Fruit fly (Drosophila melanogaster): ENCODE data around the gene CG2656.

Gene CG2656

DNA sequence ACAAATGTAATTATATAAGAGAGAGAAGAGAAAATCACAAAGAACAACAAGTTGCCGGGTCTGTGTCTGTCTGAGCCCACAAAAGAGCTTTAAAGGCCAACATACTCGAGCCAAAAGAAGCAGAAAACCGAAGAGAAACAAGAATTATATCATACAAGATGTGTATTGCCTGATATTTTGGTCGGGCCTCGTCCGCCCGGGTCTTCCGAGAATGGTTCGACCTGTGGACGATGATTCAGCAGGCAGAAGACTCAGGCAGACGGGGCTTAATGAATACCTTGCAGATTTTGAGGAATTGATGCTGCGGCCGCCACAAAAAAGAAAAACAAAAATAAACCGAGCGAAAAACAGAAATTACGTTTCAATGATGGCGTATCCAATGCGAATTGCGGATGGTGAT, 28.5 kb downstream of the CG2656 start:
- TF ChIP-seq Vsx2 (GFP tag; optimal IDR thresholded peaks at IDR 0.05; ENCODE audit: partially characterized antibody) (peak; percentile 39), brk (GFP tag; optimal IDR thresholded peaks at IDR 0.05) (peak; percentile 12), Hr78 (GFP tag; optimal IDR thresholded peaks at IDR 0.05) (no peak), GATAd (GFP tag; optimal IDR thresholded peaks at IDR 0.05) (no peak), psq (GFP tag; optimal IDR thresholded peaks at IDR 0.05) (peak; percentile 13), dl (GFP tag; optimal IDR thresholded peaks at IDR 0.05; ENCODE audit: insufficient read depth in 1 of 2, partially characterized antibody in 2 of 2) (no peak)

DNA sequence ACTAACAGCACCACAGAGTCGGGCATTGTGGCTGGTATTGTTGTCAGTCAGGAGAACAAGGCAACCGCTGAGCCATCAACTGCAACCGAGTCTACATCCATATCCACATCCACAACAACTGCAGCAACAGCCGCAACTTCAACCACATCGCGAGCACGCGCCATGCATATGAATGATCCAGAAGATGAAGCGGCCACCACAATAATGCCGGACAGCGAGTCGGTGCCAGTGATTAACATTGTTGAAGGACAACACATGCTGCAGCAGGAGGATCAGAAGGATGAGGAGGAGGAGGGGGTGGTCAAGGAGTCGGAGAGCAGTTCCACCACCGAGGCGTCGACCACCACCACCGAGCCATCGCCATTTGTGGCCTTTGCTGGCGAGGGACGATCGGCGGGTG, 30.2 kb downstream of the CG2656 start:
- no peak for TF ChIP-seq Hr83 (GFP tag; optimal IDR thresholded peaks at IDR 0.05; ENCODE audit: poor library complexity, severe bottlenecking)
- TF ChIP-seq usp (GFP tag; optimal IDR thresholded peaks at IDR 0.05), result no peak
- TF ChIP-seq jim (GFP tag; optimal IDR thresholded peaks at IDR 0.05), result no peak
- no peak for TF ChIP-seq CrebA (GFP tag; optimal IDR thresholded peaks at IDR 0.05; ENCODE audit: borderline replicate concordance)
- no peak for TF ChIP-seq dmrt93B (GFP tag; optimal IDR thresholded peaks at IDR 0.05)
- no peak for TF ChIP-seq brk (GFP tag; optimal IDR thresholded peaks at IDR 0.05)
- TF ChIP-seq foxo (GFP tag; optimal IDR thresholded peaks at IDR 0.05), result no peak
- TF ChIP-seq Dfd (GFP tag; optimal IDR thresholded peaks at IDR 0.05), result no peak
- TF ChIP-seq Myc (optimal IDR thresholded peaks at IDR 0.05), result no peak
- TF ChIP-seq HLH106 (tag; optimal IDR thresholded peaks at IDR 0.05), result no peak
- TF ChIP-seq CG32264 (GFP tag; optimal IDR thresholded peaks at IDR 0.05), result no peak
- no peak for TF ChIP-seq br (GFP tag; optimal IDR thresholded peaks at IDR 0.05)
- TF ChIP-seq Dif (GFP tag; optimal IDR thresholded peaks at IDR 0.05; ENCODE audit: partially characterized antibody), result no peak
- TF ChIP-seq psq (GFP tag; optimal IDR thresholded peaks at IDR 0.05), result no peak
- no peak for TF ChIP-seq Vsx2 (GFP tag; optimal IDR thresholded peaks at IDR 0.05; ENCODE audit: partially characterized antibody)

DNA sequence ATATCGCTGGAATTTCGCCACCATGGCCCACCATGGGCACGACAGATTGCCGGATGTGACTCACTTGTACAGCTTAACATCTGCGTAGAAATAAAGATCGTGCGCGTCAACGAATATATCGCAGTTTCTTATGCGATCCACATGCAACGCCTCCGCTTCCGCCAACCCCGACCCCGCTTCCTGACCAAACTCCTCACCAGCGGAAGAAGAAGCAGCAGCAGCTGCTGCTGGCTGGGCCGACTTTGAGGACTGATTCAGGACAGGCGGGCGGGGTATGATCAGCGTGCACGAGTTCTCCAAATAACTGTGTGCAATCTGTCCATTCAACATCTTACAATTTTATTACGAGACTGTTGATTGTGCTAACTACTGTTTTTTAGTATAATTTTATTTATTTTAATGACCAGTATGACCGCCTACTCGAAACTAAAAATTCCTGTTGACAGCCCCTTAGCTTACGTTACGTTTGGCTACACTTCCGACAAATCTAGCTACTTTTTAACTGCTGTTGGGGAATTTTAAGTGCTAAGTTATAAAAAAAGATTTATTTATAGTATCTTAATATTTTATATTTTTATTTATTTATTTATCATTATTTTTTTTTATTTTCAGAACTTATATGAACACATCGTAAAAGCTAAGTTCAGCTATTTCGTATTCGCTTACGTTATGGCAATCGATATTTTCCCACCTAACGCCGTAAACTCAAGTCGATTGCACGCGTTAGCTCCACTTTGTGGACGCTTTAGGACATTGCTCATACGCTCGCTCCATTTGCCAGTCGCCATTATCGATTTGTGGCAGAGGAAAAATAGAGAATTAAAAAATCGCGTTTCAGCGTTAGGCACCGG, 41.9 kb downstream of the CG2656 start, which contains the start of the genes CG10055 and lap:
Gene CG10055, minus strand, starts transcription at position 432 of the 851 bp plus-strand sequence.
Gene lap, plus strand, starts transcription at position 753 of the 851 bp plus-strand sequence.
- no peak for TF ChIP-seq HLH106 (tag; optimal IDR thresholded peaks at IDR 0.05)
- TF ChIP-seq sv (GFP tag; optimal IDR thresholded peaks at IDR 0.05), result no peak
- TF ChIP-seq usp (GFP tag; optimal IDR thresholded peaks at IDR 0.05), result no peak
- no peak for TF ChIP-seq OdsH (GFP tag; optimal IDR thresholded peaks at IDR 0.05)
- no peak for TF ChIP-seq jim (GFP tag; optimal IDR thresholded peaks at IDR 0.05)
- peak; percentile 4 for TF ChIP-seq woc (GFP tag; optimal IDR thresholded peaks at IDR 0.05)
- TF ChIP-seq lola (GFP tag; optimal IDR thresholded peaks at IDR 0.05), result no peak
- no peak for TF ChIP-seq dl (GFP tag; optimal IDR thresholded peaks at IDR 0.05; ENCODE audit: insufficient read depth in 1 of 2, partially characterized antibody in 2 of 2)
- no peak for TF ChIP-seq Rel (GFP tag; optimal IDR thresholded peaks at IDR 0.05)
- no peak for TF ChIP-seq Rel (tag; optimal IDR thresholded peaks at IDR 0.05)
- peak; percentile 2 for TF ChIP-seq Myc (optimal IDR thresholded peaks at IDR 0.05)

DNA sequence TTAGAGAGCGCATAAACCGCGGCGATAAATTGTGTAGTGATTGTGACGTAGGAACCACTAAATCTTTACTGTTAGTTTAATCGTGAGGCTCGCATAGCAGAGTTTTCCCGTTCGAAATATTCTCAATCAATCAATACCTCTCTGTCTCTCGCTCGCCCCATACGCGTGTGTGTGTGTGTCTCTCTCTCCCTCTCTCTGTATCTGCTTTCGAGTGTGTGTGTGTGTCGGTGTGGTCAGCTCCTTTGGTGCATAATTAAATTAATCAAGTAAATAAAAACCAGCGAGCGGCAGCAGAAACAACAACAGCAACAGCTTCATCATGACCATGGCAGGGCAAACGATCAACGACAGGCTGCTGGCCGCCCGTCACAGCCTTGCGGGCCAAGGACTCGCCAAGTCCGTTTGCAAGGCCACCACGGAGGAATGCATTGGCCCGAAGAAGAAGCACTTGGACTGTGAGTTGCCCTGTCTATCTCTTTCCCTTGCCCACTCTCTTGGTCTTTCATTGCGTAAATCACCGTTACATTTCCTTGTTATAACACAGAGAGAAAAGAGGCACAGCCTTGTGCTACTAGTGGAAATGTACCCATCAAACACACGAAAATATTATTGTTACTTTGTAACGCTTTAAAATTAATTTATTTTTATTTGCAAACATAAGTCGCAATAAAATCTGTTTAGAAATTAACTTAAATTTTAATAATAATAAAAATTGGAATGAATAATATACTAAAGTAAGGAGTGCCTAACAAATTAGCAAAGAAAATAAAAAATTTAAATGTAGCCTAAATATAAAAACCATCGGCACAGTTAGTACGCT, 42.8 kb downstream of the CG2656 start:
- TF ChIP-seq ey (GFP tag; optimal IDR thresholded peaks at IDR 0.05) (no peak), sage (GFP tag; optimal IDR thresholded peaks at IDR 0.05) (no peak), psq (GFP tag; optimal IDR thresholded peaks at IDR 0.05) (peak; percentile 17), dl (GFP tag; optimal IDR thresholded peaks at IDR 0.05; ENCODE audit: insufficient read depth in 1 of 2, partially characterized antibody in 2 of 2) (peak; percentile 4 to 70), rgr (GFP tag; optimal IDR thresholded peaks at IDR 0.05) (no peak), Sp1 (GFP tag; optimal IDR thresholded peaks at IDR 0.05) (no peak), Dif (GFP tag; optimal IDR thresholded peaks at IDR 0.05; ENCODE audit: partially characterized antibody) (peak; percentile 71), lola (GFP tag; optimal IDR thresholded peaks at IDR 0.05) (no peak), N (GFP tag; optimal IDR thresholded peaks at IDR 0.05) (no peak), usp (GFP tag; optimal IDR thresholded peaks at IDR 0.05) (no peak), tai (GFP tag; optimal IDR thresholded peaks at IDR 0.05) (no peak), HLH106 (tag; optimal IDR thresholded peaks at IDR 0.05) (no peak), CrebA (GFP tag; optimal IDR thresholded peaks at IDR 0.05; ENCODE audit: borderline replicate concordance) (no peak), OdsH (GFP tag; optimal IDR thresholded peaks at IDR 0.05) (peak; percentile 19), brk (GFP tag; optimal IDR thresholded peaks at IDR 0.05) (no peak), br (GFP tag; optimal IDR thresholded peaks at IDR 0.05) (no peak), CG32264 (GFP tag; optimal IDR thresholded peaks at IDR 0.05) (no peak), dmrt93B (GFP tag; optimal IDR thresholded peaks at IDR 0.05) (no peak), h (GFP tag; optimal IDR thresholded peaks at IDR 0.05) (peak; percentile 21), Hr83 (GFP tag; optimal IDR thresholded peaks at IDR 0.05; ENCODE audit: poor library complexity, severe bottlenecking) (no peak)

Measured in whole organism, wandering third instar larva.